Worm (Caenorhabditis elegans) whole organism, dauer: ENCODE data around the gene gst-37.

Source experiments
- unc-62 ChIP-seq: sonication (generic microtip); optimal IDR thresholded peaks from 2 replicates; lab custom pipeline; 2017; ENCODE audit warnings: missing biosample characterization, missing genetic modification reagents, missing genetic modification characterization

Gene gst-37

ce11 chrV:1927015-1927414 is 5.6 kb downstream of the gst-37 start, which contains the start of gene T06A1.5:
TSS of gene T06A1.5 (plus strand) at chrV:1927223.
- TF ChIP-seq unc-62 (GFP tag; lab: Kevin White, UChicago), result no peak

- TF ChIP-seq unc-62 (GFP tag; lab: Kevin White, UChicago), result no peak
These were observed 7.1 kb downstream of the gst-37 start for ce11 chrV:1928473-1928872.

- TF ChIP-seq unc-62 (GFP tag; lab: Kevin White, UChicago), result no peak
These were observed 14.1 kb downstream of the gst-37 start for ce11 chrV:1935494-1935893.

- no peak for TF ChIP-seq unc-62 (GFP tag; lab: Kevin White, UChicago)
These were observed 16.5 kb downstream of the gst-37 start, which contains the start of gene glb-25 for ce11 chrV:1937963-1938362. TSS of gene glb-25 (plus strand) at chrV:1938263.

- TF ChIP-seq unc-62 (GFP tag; lab: Kevin White, UChicago), result no peak
These were observed 19.2 kb downstream of the gst-37 start for ce11 chrV:1940472-1941221.

- no peak for TF ChIP-seq unc-62 (GFP tag; lab: Kevin White, UChicago)
These were observed 22.0 kb downstream of the gst-37 start for ce11 chrV:1943465-1943864.

ce11 chrV:1945875-1946274 is 24.5 kb downstream of the gst-37 start:
- TF ChIP-seq unc-62 (GFP tag; lab: Kevin White, UChicago), result no peak

- no peak for TF ChIP-seq unc-62 (GFP tag; lab: Kevin White, UChicago)
These were observed 33.8 kb downstream of the gst-37 start for ce11 chrV:1955246-1955645.

ce11 chrV:1957110-1957509 is 35.7 kb downstream of the gst-37 start, which contains the start of gene fipr-25:
TSS of gene fipr-25 (plus strand) at chrV:1957410.
- no peak for TF ChIP-seq unc-62 (GFP tag; lab: Kevin White, UChicago)

ce11 chrV:1961453-1961852 is 40.0 kb downstream of the gst-37 start, which contains the start of gene Y40B10B.1:
TSS of gene Y40B10B.1 (minus strand) at chrV:1961553.
- no peak for TF ChIP-seq unc-62 (GFP tag; lab: Kevin White, UChicago)

ce11 chrV:1964806-1965205 is 43.4 kb downstream of the gst-37 start, which contains the start of gene srj-15:
TSS of gene srj-15 (minus strand) at chrV:1964906.
- no peak for TF ChIP-seq unc-62 (GFP tag; lab: Kevin White, UChicago)

ce11 chrV:1966962-1967361 is 45.5 kb downstream of the gst-37 start:
- no peak for TF ChIP-seq unc-62 (GFP tag; lab: Kevin White, UChicago)

- no peak for TF ChIP-seq unc-62 (GFP tag; lab: Kevin White, UChicago)
These were observed 47.4 kb downstream of the gst-37 start for ce11 chrV:1968809-1969208.

- TF ChIP-seq unc-62 (GFP tag; lab: Kevin White, UChicago), result no peak
These were observed 47.8 kb downstream of the gst-37 start, which contains the start of gene acs-3 for ce11 chrV:1969228-1969627. TSS of gene acs-3 (plus strand) at chrV:1969528.

- no peak for TF ChIP-seq unc-62 (GFP tag; lab: Kevin White, UChicago)
These were observed 48.3 kb downstream of the gst-37 start for ce11 chrV:1969690-1970089.
